Fruit fly (Drosophila melanogaster): ENCODE results near the gene CG7488.

CG7488 gene

DNA sequence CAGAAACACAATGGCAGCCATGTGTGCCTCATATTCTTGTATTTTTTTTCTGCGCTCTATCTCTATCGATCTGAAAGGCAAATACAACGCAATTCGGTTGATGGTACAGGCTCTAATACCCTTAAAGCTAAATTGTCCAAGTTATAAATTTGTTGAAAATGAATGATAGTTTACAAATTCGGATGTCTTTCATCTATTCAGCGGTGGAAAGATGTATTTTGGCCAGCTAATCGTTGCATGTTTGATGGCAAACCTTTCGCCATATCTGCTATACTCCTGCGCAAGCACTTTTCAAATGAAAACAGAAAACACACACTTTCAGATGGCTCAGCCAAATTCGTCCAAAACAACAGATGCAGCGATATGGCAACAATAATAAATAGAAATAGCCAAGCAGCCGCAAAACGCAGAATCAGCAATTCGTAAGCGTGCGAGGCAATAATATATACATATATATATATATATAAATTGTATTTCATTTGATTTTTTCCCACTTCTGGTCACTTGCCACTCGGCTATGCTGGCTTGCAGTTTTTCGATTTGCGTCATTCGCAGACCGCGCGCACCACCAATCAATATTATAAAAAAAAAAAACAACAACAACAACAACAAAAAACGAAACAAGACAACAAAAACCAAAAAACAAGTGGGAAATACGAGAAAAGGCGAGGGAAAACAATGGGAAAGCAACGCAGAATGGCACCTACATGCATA is 18.9 kb downstream of the CG7488 start:
- TF ChIP-seq CTCF (optimal IDR thresholded peaks at IDR 0.05) (no peak), CG8478 (optimal IDR thresholded peaks at IDR 0.05) (no peak)

DNA sequence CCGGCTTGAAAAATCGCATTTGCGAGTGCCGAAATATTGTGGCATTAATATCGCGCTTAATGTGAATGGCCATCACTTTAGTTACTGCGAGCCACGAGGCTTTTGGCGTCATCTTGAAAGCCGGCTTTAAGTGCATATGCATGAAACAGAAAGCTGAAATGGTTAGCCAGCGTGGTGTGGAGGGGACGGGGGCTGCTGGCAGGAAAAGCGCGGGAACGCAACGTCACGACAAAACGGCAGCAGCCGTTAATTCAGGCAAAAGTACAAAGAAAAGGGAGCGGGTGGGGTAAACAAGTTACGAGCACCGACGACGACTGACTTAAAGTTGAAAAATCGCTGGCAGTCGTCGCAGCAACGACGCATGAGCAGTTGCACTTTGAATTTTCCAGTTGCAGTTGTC is 20.0 kb downstream of the CG7488 start:
- TF ChIP-seq CTCF (optimal IDR thresholded peaks at IDR 0.05) (no peak), CG8478 (optimal IDR thresholded peaks at IDR 0.05) (no peak)

DNA sequence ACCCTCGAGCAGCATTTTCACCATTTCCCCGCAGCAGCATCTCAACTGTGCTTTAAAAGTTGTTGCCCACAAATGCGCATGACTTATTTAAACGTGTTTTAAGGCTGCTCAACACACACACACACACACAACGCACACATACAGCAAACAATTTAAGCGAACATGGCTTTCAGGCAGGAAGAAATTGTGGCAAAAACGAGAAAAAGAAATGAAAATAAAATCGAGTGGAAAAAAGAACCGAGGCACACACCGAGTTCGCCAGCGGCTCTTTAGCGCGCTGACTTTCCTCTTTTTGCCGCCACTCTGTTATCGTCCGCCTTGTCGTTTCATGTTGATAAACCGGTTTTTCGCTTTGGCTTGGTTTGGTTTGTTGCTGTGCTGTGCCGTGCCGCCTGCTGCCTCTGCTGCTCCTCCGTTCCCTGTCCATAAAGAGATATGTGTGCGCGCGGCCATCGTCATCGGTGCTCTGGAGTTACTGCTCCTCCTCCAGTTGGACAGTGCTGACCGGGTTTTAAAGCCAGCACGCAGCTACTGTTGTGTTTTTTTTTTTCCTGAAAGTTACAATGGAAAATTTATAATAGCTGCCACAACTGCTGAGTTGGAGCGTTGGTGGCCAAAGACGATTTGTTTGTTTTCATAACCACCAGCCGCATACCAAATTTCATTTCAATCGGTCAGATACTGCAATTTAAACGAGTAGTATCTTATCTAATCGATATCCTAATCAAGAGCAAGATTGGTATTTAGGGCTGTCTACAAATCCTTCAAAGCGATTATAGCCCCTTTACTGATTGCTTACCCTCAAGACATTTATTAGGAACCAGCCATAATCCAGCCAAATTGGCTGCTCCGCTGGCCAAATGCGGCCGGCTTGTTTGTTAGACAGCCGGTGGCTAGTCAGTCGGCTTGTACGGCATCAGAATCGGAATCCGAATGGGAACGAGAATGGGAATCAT is 20.7 kb downstream of the CG7488 start:
- TF ChIP-seq CTCF (optimal IDR thresholded peaks at IDR 0.05) = no peak
- TF ChIP-seq CG8478 (optimal IDR thresholded peaks at IDR 0.05) = no peak

DNA sequence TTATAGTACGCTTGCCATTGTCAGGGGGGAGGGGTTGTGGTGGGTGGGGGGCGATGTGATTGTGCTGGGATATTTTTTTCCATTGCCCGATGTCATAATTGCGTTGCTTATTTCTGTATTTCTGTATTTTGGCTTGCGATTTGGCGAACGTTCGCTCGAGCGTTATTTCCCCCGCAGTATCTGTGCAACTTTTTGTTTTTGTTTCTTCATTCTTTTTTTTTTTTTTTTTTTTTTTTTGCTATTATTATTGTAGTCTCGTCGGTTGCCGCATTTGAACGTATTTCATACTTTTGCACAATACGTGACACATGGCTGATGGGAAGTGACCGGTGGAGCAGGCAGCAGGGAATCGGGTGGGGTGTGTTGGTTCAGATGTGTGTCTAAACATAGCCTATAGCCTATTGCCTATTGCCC is 22.2 kb downstream of the CG7488 start:
- no peak for TF ChIP-seq CG8478 (optimal IDR thresholded peaks at IDR 0.05)
- no peak for TF ChIP-seq CTCF (optimal IDR thresholded peaks at IDR 0.05)

DNA sequence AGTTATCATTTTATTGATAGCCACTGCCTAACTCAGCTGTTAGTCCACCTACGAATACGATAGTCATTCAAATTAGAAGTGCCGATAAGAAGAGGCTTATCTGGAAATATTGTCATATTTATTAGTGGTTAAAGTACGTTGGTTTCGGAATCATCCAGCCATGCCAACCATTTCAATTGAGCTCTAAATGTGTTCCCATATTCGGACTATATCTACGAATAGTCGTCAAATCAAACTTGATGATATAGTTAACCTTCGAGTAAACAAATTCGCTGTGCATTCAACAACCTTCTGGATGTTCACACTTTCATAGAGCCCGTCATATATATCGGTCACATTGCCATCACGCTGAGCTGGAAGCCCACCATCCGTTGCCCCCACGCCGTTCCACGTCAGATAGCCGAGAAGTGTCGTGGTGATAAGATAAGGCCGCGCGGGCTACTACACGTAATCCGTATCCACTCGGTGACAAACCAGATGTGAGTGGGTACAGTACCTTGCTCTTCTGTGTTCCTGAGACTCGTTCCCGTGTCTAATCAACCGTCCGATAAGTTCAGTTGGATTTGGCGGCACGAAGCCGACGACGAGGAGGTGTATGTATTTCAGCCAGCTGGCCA is 23.0 kb downstream of the CG7488 start:
- no peak for TF ChIP-seq CTCF (optimal IDR thresholded peaks at IDR 0.05)
- no peak for TF ChIP-seq CG8478 (optimal IDR thresholded peaks at IDR 0.05)

DNA sequence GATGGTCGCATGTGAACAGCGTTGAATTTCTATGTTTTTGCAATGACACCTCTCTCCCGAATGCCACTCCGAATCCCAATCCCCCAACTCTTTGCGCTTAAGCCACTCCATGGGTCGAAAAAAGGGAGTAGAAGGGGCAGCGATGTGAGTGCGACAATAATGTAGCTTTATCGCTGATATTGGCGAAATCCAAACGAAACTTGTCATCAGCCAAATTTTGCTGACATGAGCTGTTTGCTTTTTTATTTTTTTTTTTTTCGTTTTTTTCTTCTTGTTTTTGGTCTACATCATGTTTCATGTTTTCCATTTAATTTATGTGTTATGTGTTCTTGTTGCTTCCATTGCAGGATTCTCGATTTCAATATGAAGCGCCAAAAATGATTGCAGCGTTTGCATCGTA is 23.6 kb downstream of the CG7488 start:
- TF ChIP-seq CTCF (optimal IDR thresholded peaks at IDR 0.05) (no peak), CG8478 (optimal IDR thresholded peaks at IDR 0.05) (no peak)

DNA sequence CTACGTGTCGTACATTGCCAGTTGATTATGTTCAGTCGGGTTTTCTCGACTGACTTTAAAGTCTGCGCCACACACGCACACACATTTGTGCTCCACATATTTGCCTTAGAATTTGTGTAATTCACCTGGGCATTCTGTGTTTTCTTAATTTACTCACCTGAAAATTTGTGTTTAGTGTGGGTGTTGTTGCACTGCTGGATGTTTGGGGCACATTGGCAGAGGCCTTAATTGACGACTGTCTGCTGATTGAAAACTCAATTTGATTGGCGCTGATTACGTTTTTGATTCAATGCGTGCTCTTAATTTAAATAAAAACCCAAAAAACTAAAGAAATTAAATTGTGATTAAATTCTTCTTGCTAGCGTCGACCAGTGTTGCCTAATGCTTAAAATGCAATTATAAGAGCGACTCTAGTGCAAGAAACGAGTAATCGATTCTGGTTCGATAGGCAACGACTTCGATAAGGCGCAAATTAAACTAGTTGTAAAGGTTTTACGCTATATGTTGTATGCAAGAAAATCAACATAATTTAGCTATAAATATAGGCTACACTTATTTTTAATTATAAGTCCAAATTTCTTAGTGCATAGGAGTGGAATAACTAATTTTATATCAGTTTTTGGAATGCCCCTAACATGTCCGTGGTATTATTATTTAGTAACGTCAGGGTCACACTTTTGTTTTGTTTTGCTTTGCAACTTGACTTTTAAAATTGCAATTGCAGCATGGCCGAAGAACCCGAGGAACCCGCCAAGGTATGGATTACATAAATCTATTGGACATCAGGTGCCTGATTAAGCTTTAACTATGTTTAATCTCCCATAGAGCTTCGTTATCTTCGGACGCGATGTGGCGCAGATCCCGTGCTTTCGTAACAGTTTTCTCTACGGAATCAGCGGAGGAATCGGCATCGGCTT is 35.1 kb downstream of the CG7488 start, which contains the start of the genes CG46281 and CG46280:
TSS of gene CG46281 (minus strand) at position 51 of the 917 bp plus-strand sequence.
TSS of gene CG46280 (minus strand) at position 403 of the 917 bp plus-strand sequence.
- TF ChIP-seq CG8478 (optimal IDR thresholded peaks at IDR 0.05) = no peak
- TF ChIP-seq CTCF (optimal IDR thresholded peaks at IDR 0.05) = no peak

DNA sequence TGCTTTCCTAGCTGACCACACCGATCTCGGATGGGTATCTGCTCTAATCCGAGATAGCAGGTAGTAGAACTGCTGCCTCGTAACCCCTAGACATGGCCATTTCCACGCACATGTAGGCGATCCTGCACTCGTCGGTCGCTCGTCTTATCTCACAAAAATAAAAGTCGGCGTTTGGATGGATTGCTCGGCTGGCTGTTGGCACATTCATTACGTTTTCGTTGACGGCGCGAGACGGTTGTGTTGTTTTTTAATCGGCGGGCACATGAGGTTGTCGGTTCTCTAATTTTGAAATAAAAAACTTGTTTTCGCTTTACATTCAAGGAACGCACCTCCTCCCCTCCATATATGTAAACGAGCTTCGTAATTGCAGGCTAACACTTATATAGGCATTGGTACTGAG is 36.9 kb downstream of the CG7488 start, which contains the start of gene ry:
TSS of gene ry (plus strand) at position 206 of the 400 bp plus-strand sequence.
- TF ChIP-seq CG8478 (optimal IDR thresholded peaks at IDR 0.05) (no peak), CTCF (optimal IDR thresholded peaks at IDR 0.05) (no peak)

DNA sequence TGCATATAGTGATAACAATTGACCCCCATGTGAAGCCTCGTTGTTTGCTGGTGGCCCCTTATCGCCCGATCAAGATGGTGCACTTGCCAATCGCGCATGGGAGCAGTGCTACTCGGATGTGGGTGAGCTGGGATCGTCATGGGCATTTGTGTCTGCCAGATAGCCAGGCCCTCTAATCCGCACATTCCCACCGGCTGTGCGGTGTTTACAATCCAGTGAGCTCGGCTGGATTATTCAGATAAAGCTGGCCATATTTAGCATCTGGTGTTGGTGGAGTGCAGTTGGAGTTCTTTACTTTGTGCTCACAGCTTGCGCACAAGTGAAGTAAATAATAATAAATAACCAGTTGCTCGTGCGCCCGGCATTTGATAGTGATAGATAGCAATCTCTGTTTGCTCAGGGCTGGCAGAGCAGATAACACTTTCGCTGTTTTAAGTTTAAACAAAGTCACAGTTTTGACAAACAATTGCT is 37.6 kb downstream of the CG7488 start:
- TF ChIP-seq CTCF (optimal IDR thresholded peaks at IDR 0.05) (no peak), CG8478 (optimal IDR thresholded peaks at IDR 0.05) (no peak)

DNA sequence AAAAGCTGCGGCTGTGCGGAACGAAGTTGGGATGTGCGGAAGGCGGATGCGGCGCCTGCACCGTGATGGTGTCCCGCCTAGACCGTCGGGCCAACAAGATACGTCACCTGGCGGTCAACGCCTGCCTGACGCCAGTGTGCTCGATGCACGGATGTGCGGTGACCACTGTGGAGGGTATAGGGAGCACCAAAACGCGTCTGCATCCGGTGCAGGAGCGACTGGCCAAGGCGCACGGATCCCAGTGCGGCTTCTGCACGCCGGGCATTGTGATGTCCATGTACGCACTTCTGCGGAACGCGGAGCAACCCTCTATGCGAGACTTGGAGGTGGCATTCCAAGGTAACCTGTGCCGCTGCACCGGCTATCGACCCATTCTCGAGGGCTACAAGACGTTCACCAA is 38.2 kb downstream of the CG7488 start:
- TF ChIP-seq CTCF (optimal IDR thresholded peaks at IDR 0.05) (no peak), CG8478 (optimal IDR thresholded peaks at IDR 0.05) (no peak)

DNA sequence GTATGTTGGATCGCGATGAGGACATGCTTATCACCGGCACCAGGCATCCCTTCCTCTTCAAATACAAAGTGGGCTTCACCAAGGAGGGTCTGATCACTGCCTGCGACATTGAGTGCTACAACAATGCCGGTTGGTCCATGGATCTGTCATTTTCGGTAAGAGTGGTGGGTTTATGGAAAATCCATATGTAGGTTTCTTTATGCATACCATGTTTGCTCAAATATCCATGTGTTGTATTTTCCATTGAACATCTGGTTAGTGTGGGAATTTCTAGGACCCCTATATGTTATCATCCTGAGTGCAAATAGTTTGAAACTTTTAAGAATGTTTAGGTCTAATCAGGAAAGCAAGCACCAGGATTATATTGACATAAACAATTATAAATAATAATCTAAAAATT is 40.6 kb downstream of the CG7488 start:
- TF ChIP-seq CTCF (optimal IDR thresholded peaks at IDR 0.05) (no peak), CG8478 (optimal IDR thresholded peaks at IDR 0.05) (no peak)

DNA sequence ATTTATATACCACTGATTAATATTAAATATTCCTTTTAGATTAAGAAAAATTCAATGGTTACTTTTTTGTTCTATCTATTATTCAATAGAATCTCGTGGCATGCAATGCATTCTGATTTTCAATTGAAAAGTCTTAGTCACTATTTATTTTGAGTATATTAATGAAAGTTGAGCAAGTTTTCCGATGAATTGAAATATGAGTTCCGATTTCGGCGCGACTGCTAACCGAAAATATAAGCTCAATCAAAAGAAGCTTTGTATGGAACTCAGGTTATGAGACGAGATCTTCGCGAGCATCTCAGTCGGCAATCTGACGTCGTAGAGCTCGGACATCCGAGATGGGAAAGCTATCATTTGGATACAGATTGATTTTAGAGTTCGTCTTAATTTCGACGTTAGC is 42.7 kb downstream of the CG7488 start, which contains the start of gene CG11668:
TSS of gene CG11668 (plus strand) at position 301 of the 400 bp plus-strand sequence.
- TF ChIP-seq CTCF (optimal IDR thresholded peaks at IDR 0.05) (no peak), CG8478 (optimal IDR thresholded peaks at IDR 0.05) (no peak)

DNA sequence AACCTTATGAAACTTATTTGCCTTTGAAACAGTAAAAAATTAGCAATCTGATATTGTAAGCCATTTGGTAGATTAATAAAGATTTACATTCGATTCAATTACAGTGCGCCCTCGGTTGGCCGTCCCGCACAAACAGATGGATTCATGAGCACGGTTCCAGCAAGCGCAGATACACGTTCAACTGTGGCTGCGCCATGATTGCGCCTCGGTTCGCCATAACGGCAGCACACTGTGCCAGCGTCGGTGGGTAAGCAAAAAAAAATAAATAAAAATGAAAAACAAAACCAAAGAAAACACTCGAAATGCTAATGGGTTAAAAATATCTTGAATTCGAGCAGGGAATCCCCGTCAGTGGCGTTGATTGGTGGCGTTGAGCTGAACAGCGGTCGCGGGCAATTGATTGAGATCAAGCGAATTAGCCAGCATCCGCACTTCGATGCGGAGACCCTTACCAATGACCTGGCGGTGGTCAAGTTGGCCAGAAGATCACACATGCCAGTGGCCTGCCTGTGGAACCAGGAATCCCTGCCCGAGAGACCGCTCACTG is 43.7 kb downstream of the CG7488 start:
- TF ChIP-seq CG8478 (optimal IDR thresholded peaks at IDR 0.05) = no peak
- no peak for TF ChIP-seq CTCF (optimal IDR thresholded peaks at IDR 0.05)

DNA sequence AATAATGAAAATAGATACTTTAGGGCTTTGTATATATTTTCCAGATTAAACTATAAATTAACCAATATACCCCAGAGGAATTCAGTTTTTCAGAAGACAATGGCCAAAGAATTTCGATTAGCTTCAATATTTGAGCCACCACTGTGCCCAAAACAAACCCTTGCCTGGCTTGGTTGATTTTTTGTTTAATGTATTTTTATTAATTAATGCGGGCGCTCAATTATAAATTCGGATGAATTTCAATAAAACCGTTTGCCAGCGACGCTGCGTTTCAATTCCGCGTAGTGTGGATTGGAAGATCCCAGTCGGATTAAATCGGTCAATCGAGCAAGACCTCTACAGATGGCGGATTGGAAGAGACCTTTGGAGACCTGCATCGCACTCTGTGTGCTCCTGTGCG is 46.3 kb downstream of the CG7488 start, which contains the start of gene CG11670:
TSS of gene CG11670 (plus strand) at position 301 of the 400 bp plus-strand sequence.
- no peak for TF ChIP-seq CTCF (optimal IDR thresholded peaks at IDR 0.05)
- no peak for TF ChIP-seq CG8478 (optimal IDR thresholded peaks at IDR 0.05)

All from S2 (cell line).